Fruit fly (Drosophila melanogaster): ENCODE data around the gene Myb.

Gene Myb

dm6 chrX:15870777-15871757 lies 13.4 kb upstream of the Myb start (continued):
- peak; percentile 62 for TF ChIP-seq org-1 (GFP tag; optimal IDR thresholded peaks at IDR 0.05)
- TF ChIP-seq CG12769 (tag; optimal IDR thresholded peaks at IDR 0.05), result no peak
- TF ChIP-seq NK7.1 (GFP tag; optimal IDR thresholded peaks at IDR 0.05), result peak; percentile 38
- TF ChIP-seq Mad (GFP tag; optimal IDR thresholded peaks at IDR 0.05), result peak; percentile 46
- TF ChIP-seq Max (GFP tag; optimal IDR thresholded peaks at IDR 0.05), result peak; percentile 35
- TF ChIP-seq CG12071 (GFP tag; optimal IDR thresholded peaks at IDR 0.05), result no peak
- TF ChIP-seq CG13775 (GFP tag; optimal IDR thresholded peaks at IDR 0.05), result peak; percentile 32
- TF ChIP-seq oc (tag; optimal IDR thresholded peaks at IDR 0.05), result no peak
- no peak for TF ChIP-seq HLH4C (GFP tag; IDR thresholded peaks at IDR 0.05; ENCODE audit: partially characterized antibody)
- peak in 1 of 2 experiments; percentile 58 for TF ChIP-seq dpn (GFP tag; optimal IDR thresholded peaks at IDR 0.05)
- peak; percentile 68 for TF ChIP-seq CG12659 (GFP tag; optimal IDR thresholded peaks at IDR 0.05)
- peak; percentile 48 for TF ChIP-seq CG10654 (GFP tag; optimal IDR thresholded peaks at IDR 0.05)
- no peak for TF ChIP-seq sqz (GFP tag; optimal IDR thresholded peaks at IDR 0.05)
- TF ChIP-seq CG4730 (GFP tag; IDR thresholded peaks at IDR 0.05), result no peak
- TF ChIP-seq CG6272 (GFP tag; IDR thresholded peaks at IDR 0.05), result no peak
- TF ChIP-seq CG10147 (GFP tag; optimal IDR thresholded peaks at IDR 0.05), result no peak
- no peak for TF ChIP-seq Optix (GFP tag; IDR thresholded peaks at IDR 0.05)
- no peak for TF ChIP-seq Meics (GFP tag; optimal IDR thresholded peaks at IDR 0.05)
- peak; percentile 38 for TF ChIP-seq CG13123 (GFP tag; optimal IDR thresholded peaks at IDR 0.05)
- peak; percentile 24 for TF ChIP-seq NC2α (GFP tag; optimal IDR thresholded peaks at IDR 0.05)
- TF ChIP-seq Aef1 (GFP tag; IDR thresholded peaks at IDR 0.05), result no peak
- TF ChIP-seq sc (optimal IDR thresholded peaks at IDR 0.05), result no peak
- no peak for TF ChIP-seq sc (GFP tag; optimal IDR thresholded peaks at IDR 0.05)
- TF ChIP-seq toy (GFP tag; IDR thresholded peaks at IDR 0.05), result no peak
- TF ChIP-seq Fer2 (tag; optimal IDR thresholded peaks at IDR 0.05), result peak; percentile 57
- TF ChIP-seq grau (tag; optimal IDR thresholded peaks at IDR 0.05), result no peak
- TF ChIP-seq CG8944 (GFP tag; optimal IDR thresholded peaks at IDR 0.05), result no peak
- no peak for TF ChIP-seq CG9932 (GFP tag; IDR thresholded peaks at IDR 0.05)
- no peak for TF ChIP-seq CG31441 (GFP tag; IDR thresholded peaks at IDR 0.05)
- TF ChIP-seq shn (GFP tag; optimal IDR thresholded peaks at IDR 0.05), result no peak
- peak; percentile 87 for TF ChIP-seq sens (GFP tag)
- TF ChIP-seq Ravus (GFP tag; IDR thresholded peaks at IDR 0.05), result no peak
- peak; percentile 90 for TF ChIP-seq wek (GFP tag; optimal IDR thresholded peaks at IDR 0.05)
- TF ChIP-seq CG5245 (GFP tag; optimal IDR thresholded peaks at IDR 0.05), result no peak
- peak; percentile 53 for TF ChIP-seq CG8089 (GFP tag; optimal IDR thresholded peaks at IDR 0.05)
- peak; percentile 1 for TF ChIP-seq zfh2 (GFP tag; optimal IDR thresholded peaks at IDR 0.05)
- TF ChIP-seq abd-A (tag; optimal IDR thresholded peaks at IDR 0.05), result no peak
- TF ChIP-seq CG3838 (GFP tag; optimal IDR thresholded peaks at IDR 0.05), result peak; percentile 34
- no peak for TF ChIP-seq CG4282 (GFP tag; optimal IDR thresholded peaks at IDR 0.05)
- no peak for TF ChIP-seq CG14667 (GFP tag; IDR thresholded peaks at IDR 0.05)
- TF ChIP-seq CG13296 (GFP tag; optimal IDR thresholded peaks at IDR 0.05), result peak; percentile 94
- peak; percentile 51 for TF ChIP-seq repo (GFP tag; optimal IDR thresholded peaks at IDR 0.05)
- TF ChIP-seq scrt (GFP tag; optimal IDR thresholded peaks at IDR 0.05), result no peak
- peak; percentile 62 for TF ChIP-seq schlank (tag; optimal IDR thresholded peaks at IDR 0.05)
- TF ChIP-seq slp2 (GFP tag; optimal IDR thresholded peaks at IDR 0.05), result no peak
- TF ChIP-seq rib (GFP tag; IDR thresholded peaks at IDR 0.05), result peak; percentile 20; the same call in 1 of the 2 replicates
- TF ChIP-seq Dp (GFP tag; optimal IDR thresholded peaks at IDR 0.05), result no peak
- TF ChIP-seq so (GFP tag; IDR thresholded peaks at IDR 0.05), result peak; percentile 82; the same call in 2 of the 3 replicates
- TF ChIP-seq Camta (GFP tag; optimal IDR thresholded peaks at IDR 0.05), result peak; percentile 41
- TF ChIP-seq kni (GFP tag; optimal IDR thresholded peaks at IDR 0.05), result no peak
